Worm (Caenorhabditis elegans) whole organism, L2 larva: Measurements from ENCODE around the gene lec-9.

Source experiments
- F13H6.1 ChIP-seq: sonication (generic microtip); optimal IDR thresholded peaks from 2 replicates; lab custom pipeline; 2016; ENCODE audit warnings: missing genetic modification characterization, missing compliant biosample characterization
- R02D3.7 ChIP-seq: fragments of 150-350 bp; optimal IDR thresholded peaks from 2 replicates; lab custom pipeline; 2014; ENCODE audit warnings: missing biosample characterization, missing genetic modification characterization
- ZK546.5 ChIP-seq: sonication (generic microtip); optimal IDR thresholded peaks from 2 replicates; lab custom pipeline; 2017; ENCODE audit warnings: missing biosample characterization, missing genetic modification characterization
- alr-1 ChIP-seq: fragments of 150-350 bp; optimal IDR thresholded peaks from 2 replicates; lab custom pipeline; 2014; ENCODE audit warnings: missing biosample characterization, missing genetic modification characterization
- aly-2 ChIP-seq: fragments of 150-350 bp; optimal IDR thresholded peaks from 2 replicates; lab custom pipeline; 2014; ENCODE audit warnings: missing biosample characterization, missing genetic modification characterization
- ama-1 ChIP-seq: fragments of 150-350 bp; optimal IDR thresholded peaks from 2 replicates; lab custom pipeline; 2018; ENCODE audit warnings: inconsistent platforms
- ceh-82 ChIP-seq: fragments of 150-350 bp; optimal IDR thresholded peaks from 2 replicates; lab custom pipeline; 2014; ENCODE audit warnings: missing biosample characterization, missing genetic modification characterization
- crh-2 ChIP-seq: sonication (generic microtip); optimal IDR thresholded peaks from 2 replicates; lab custom pipeline; 2017; ENCODE audit warnings: missing biosample characterization, missing genetic modification characterization
- fos-1 ChIP-seq: fragments of 150-350 bp; optimal IDR thresholded peaks from 2 replicates; lab custom pipeline; 2014; ENCODE audit warnings: missing biosample characterization, missing genetic modification characterization
- gmeb-1 ChIP-seq: fragments of 150-350 bp; optimal IDR thresholded peaks from 2 replicates; lab custom pipeline; 2014; ENCODE audit warnings: missing biosample characterization, missing genetic modification characterization
- lin-13 ChIP-seq: fragments of 150-350 bp; optimal IDR thresholded peaks from 2 replicates; lab custom pipeline; 2014; ENCODE audit warnings: missing biosample characterization, missing genetic modification reagents, missing genetic modification characterization
- lin-39 ChIP-seq: fragments of 150-350 bp; optimal IDR thresholded peaks from 2 replicates; lab custom pipeline; 2014; ENCODE audit warnings: missing biosample characterization, missing genetic modification reagents, missing genetic modification characterization
- lsy-2 ChIP-seq, 2 experiments: fragments of 150-350 bp in 1 of 2; sonication (generic microtip) in 1 of 2; optimal IDR thresholded peaks; 2 replicates each; lab custom pipeline; 2014 to 2017; ENCODE audit warnings: missing biosample characterization in 2 of 2, missing genetic modification characterization in 2 of 2
- mab-5 ChIP-seq: fragments of 150-350 bp; optimal IDR thresholded peaks from 2 replicates; lab custom pipeline; 2014; ENCODE audit warnings: missing biosample characterization, missing genetic modification characterization
- mdl-1 ChIP-seq, 2 experiments: fragments of 150-350 bp in 1 of 2; sonication (generic microtip) in 1 of 2; optimal IDR thresholded peaks; 2 replicates each; lab custom pipeline; 2017; ENCODE audit warnings: missing biosample characterization in 2 of 2, missing genetic modification characterization in 2 of 2
- nhr-10 ChIP-seq: sonication (generic microtip); optimal IDR thresholded peaks from 2 replicates; lab custom pipeline; 2017; ENCODE audit warnings: missing biosample characterization, missing genetic modification characterization
- nhr-11 ChIP-seq: fragments of 150-350 bp; optimal IDR thresholded peaks from 2 replicates; lab custom pipeline; 2014; ENCODE audit warnings: missing biosample characterization, missing genetic modification characterization
- nhr-12 ChIP-seq: fragments of 150-350 bp; optimal IDR thresholded peaks from 2 replicates; lab custom pipeline; 2014; ENCODE audit warnings: missing biosample characterization, missing genetic modification characterization
- nhr-129 ChIP-seq: fragments of 150-350 bp; optimal IDR thresholded peaks from 2 replicates; lab custom pipeline; 2014; ENCODE audit warnings: missing biosample characterization, missing genetic modification characterization
- nhr-21 ChIP-seq: fragments of 150-350 bp; optimal IDR thresholded peaks from 2 replicates; lab custom pipeline; 2014; ENCODE audit warnings: missing biosample characterization, missing genetic modification characterization
- nhr-23 ChIP-seq: fragments of 150-350 bp; optimal IDR thresholded peaks from 2 replicates; lab custom pipeline; 2014; ENCODE audit warnings: missing biosample characterization, missing genetic modification reagents, missing genetic modification characterization
- nhr-6 ChIP-seq: fragments of 150-350 bp; optimal IDR thresholded peaks from 2 replicates; lab custom pipeline; 2014; ENCODE audit warnings: missing biosample characterization, missing genetic modification characterization
- nhr-77 ChIP-seq: fragments of 150-350 bp; optimal IDR thresholded peaks from 2 replicates; lab custom pipeline; 2014; ENCODE audit warnings: missing biosample characterization, missing genetic modification characterization
- peb-1 ChIP-seq: fragments of 150-350 bp; optimal IDR thresholded peaks from 2 replicates; lab custom pipeline; 2014; ENCODE audit warnings: missing biosample characterization, missing genetic modification characterization
- sem-4 ChIP-seq: fragments of 150-350 bp; optimal IDR thresholded peaks from 2 replicates; lab custom pipeline; 2014; ENCODE audit warnings: missing biosample characterization, missing genetic modification reagents, missing genetic modification characterization
- skn-1 ChIP-seq: sonication (generic microtip); optimal IDR thresholded peaks from 2 replicates; lab custom pipeline; 2017; ENCODE audit warnings: missing biosample characterization, missing genetic modification characterization
- sma-3 ChIP-seq: sonication (generic microtip); optimal IDR thresholded peaks from 2 replicates; lab custom pipeline; 2016; ENCODE audit warnings: missing genetic modification reagents, missing genetic modification characterization, missing compliant biosample characterization
- sma-9 ChIP-seq, 2 experiments: fragments of 150-350 bp in 1 of 2; sonication (generic microtip) in 1 of 2; optimal IDR thresholded peaks; 2 replicates each; lab custom pipeline; 2014 to 2016; ENCODE audit warnings: missing genetic modification characterization in 2 of 2, mild to moderate bottlenecking in 1 of 2, missing biosample characterization in 1 of 2, missing compliant biosample characterization in 1 of 2, missing genetic modification reagents in 1 of 2, moderate library complexity in 1 of 2
- snpc-4 ChIP-seq: fragments of 150-350 bp; optimal IDR thresholded peaks from 2 replicates; lab custom pipeline; 2014; ENCODE audit warnings: missing biosample characterization, missing genetic modification characterization
- unc-39 ChIP-seq: fragments of 150-350 bp; optimal IDR thresholded peaks from 2 replicates; lab custom pipeline; 2014; ENCODE audit warnings: missing biosample characterization, missing genetic modification characterization
- unc-55 ChIP-seq: fragments of 150-350 bp; sonication (generic microtip); optimal IDR thresholded peaks from 3 replicates; lab custom pipeline; 2014; ENCODE audit warnings: missing biosample characterization, missing genetic modification reagents, missing genetic modification characterization
- zag-1 ChIP-seq: fragments of 150-350 bp; optimal IDR thresholded peaks from 2 replicates; lab custom pipeline; 2014; ENCODE audit warnings: missing biosample characterization, missing genetic modification characterization
- ztf-1 ChIP-seq: fragments of 200-800 bp; sonication (Bioruptor generic); conservative IDR thresholded peaks from 2 replicates; pipeline ENCODE4 v1.3.6; 2022; ENCODE audit warnings: missing genetic modification characterization, missing compliant biosample characterization
- ztf-11 ChIP-seq: sonication (generic microtip); optimal IDR thresholded peaks from 2 replicates; lab custom pipeline; 2017; ENCODE audit warnings: missing biosample characterization, missing genetic modification characterization
- ztf-4 ChIP-seq: fragments of 150-350 bp; optimal IDR thresholded peaks from 2 replicates; lab custom pipeline; 2014; ENCODE audit warnings: missing biosample characterization, missing genetic modification characterization

The lec-9 gene

DNA sequence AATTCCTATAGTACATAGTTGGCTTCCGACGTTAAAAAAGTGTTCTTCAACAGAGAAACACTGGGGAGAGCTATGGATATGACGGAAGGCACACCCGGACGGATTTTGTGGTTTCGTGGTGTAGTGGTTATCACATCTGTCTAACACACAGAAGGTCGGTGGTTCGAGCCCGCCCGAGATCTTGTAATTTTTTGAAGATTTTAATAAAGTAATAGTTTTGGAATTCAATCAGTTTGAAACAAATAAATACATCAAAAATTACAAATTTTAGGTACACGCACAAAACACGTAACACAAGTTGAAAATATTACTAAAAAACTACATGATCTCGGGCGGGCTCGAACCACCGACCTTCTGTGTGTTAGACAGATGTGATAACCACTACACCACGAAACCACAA lies 10.9 kb downstream of the lec-9 start:
- TF ChIP-seq lsy-2 (tag; optimal IDR thresholded peaks at IDR 0.05; lab: Kevin White, UChicago) (peak in 1 of 2 experiments; percentile 28), sma-3 (GFP tag; lab: Kevin White, UChicago) (peak; percentile 54), lin-13 (GFP tag; lab: Kevin White, UChicago) (peak; percentile 3), nhr-129 (tag; lab: Kevin White, UChicago) (peak; percentile 12), alr-1 (tag; lab: Kevin White, UChicago) (no peak), nhr-21 (tag; lab: Kevin White, UChicago) (peak; percentile 23), snpc-4 (tag; lab: Kevin White, UChicago) (no peak), sma-9 (GFP tag; optimal IDR thresholded peaks at IDR 0.05; lab: Kevin White, UChicago) (peak; percentile 31), sma-9 (tag; optimal IDR thresholded peaks at IDR 0.05; lab: Kevin White, UChicago) (no peak)

DNA sequence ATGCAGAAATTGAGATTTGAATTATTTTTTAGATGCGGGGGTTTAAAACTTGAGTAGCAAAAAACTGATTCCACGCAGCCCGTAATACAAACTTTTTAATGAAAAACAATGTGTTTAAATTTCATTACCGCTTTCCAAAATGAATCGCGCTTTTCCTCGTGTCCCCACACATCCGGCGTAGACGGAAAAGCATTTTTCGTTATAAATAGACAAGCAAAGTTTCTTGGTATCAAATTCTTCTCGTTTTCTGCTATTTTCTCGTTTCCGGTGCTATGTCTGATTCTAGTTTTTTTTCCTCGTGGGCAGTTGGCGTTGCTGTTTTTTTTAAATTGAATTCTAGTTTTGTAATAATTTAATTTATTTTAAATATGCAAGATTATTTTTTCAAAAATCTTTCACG lies 12.7 kb downstream of the lec-9 start:
- TF ChIP-seq skn-1: no peak
- TF ChIP-seq nhr-11 (tag; lab: Kevin White, UChicago): no peak
- TF ChIP-seq nhr-21 (tag; lab: Kevin White, UChicago): no peak
- TF ChIP-seq nhr-6 (tag; lab: Kevin White, UChicago): no peak
- TF ChIP-seq fos-1 (tag; lab: Kevin White, UChicago): no peak
- no peak for TF ChIP-seq peb-1 (tag; lab: Kevin White, UChicago)
- TF ChIP-seq nhr-12 (tag; lab: Kevin White, UChicago): no peak
- no peak for TF ChIP-seq ZK546.5 (tag; lab: Kevin White, UChicago)

DNA sequence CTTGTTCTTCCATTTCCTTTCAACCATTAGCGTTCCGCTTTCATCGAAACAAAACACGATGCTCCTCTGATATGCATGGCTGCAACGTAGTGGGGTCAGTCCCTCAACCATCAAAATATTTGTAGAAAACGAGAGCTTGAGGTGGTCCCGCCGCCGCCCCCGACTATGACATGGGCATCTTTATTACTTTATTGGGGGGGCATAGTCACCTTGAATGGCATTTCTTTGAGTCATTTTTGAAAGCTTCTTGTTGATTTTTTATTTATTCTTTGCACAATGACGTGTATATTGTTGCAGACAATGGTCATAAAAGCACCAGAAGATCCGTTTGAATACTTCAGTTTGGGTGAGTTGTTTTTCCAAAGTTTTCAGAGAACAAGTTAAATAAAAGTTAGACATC lies 14.0 kb downstream of the lec-9 start, which contains the start of gene ncs-7:
Gene ncs-7 (plus strand): TSS at position 301 of the 400 bp plus-strand sequence.
- TF ChIP-seq snpc-4 (tag; lab: Kevin White, UChicago) (no peak), sma-3 (GFP tag; lab: Kevin White, UChicago) (no peak), unc-55 (no peak), peb-1 (tag; lab: Kevin White, UChicago) (no peak), lin-39 (no peak), nhr-129 (tag; lab: Kevin White, UChicago) (no peak), sem-4 (tag; lab: Kevin White, UChicago) (no peak), nhr-12 (tag; lab: Kevin White, UChicago) (no peak)

DNA sequence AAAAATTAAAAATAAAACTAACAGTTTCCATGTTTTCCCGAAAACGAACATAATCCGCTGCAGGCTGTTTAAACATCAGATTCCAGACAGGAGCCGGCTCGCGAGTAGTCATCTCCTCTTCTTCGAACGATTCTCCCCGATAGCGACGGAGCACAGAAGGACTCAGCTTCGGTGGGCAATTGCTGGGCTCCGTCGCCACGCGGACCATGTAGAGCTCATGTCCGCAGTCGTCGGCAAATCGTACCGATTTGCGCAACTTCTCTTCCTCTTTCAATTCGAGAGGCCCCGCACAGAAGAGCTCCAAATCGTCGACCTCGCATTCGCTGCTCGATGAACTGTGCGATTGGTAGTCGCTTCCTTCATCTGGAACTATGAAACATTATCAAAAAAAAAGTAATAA lies 25.0 kb downstream of the lec-9 start:
- TF ChIP-seq nhr-23 (tag; lab: Kevin White, UChicago): no peak
- no peak for TF ChIP-seq sma-3 (GFP tag; lab: Kevin White, UChicago)
- no peak for TF ChIP-seq sma-9 (GFP tag; optimal IDR thresholded peaks at IDR 0.05; lab: Kevin White, UChicago)
- TF ChIP-seq sma-9 (tag; optimal IDR thresholded peaks at IDR 0.05; lab: Kevin White, UChicago): no peak
- no peak for TF ChIP-seq F13H6.1 (tag; lab: Kevin White, UChicago)
- no peak for TF ChIP-seq nhr-77 (tag; lab: Kevin White, UChicago)
- no peak for TF ChIP-seq aly-2 (tag; lab: Kevin White, UChicago)
- TF ChIP-seq nhr-12 (tag; lab: Kevin White, UChicago): no peak
- no peak for TF ChIP-seq mdl-1 (tag; optimal IDR thresholded peaks at IDR 0.05; lab: Kevin White, UChicago)
- no peak for TF ChIP-seq mab-5 (tag; lab: Kevin White, UChicago)
- no peak for TF ChIP-seq unc-39 (tag; lab: Kevin White, UChicago)
- no peak for TF ChIP-seq R02D3.7 (tag; lab: Kevin White, UChicago)
- no peak for TF ChIP-seq alr-1 (tag; lab: Kevin White, UChicago)
- TF ChIP-seq ztf-1 (GFP tag; lab: Robert Waterston, UW): no peak
- TF ChIP-seq fos-1 (tag; lab: Kevin White, UChicago): no peak
- no peak for TF ChIP-seq lin-39
- no peak for TF ChIP-seq gmeb-1
- TF ChIP-seq nhr-6 (tag; lab: Kevin White, UChicago): no peak
- TF ChIP-seq nhr-10 (tag; lab: Kevin White, UChicago): no peak

DNA sequence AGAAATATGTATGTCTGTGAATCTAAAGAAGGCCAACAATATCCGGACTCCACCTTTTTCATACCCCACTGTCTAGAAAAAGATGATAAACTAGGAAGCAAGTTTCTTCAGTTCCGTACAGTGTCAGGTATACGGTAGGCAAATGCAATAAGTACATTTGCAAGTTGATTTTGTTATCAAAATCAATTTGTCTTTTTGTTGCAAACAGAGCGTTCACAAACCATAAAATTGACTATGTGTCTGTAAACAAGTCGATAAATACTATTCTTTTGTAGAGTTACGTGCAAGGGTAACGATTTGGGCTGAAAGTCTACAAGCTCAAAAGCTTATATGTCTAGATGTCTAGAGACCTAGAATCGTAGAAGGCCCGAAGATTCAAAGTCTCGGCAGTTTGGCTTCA lies 25.4 kb downstream of the lec-9 start:
- no peak for TF ChIP-seq zag-1
- TF ChIP-seq F13H6.1 (tag; lab: Kevin White, UChicago): no peak
- TF ChIP-seq sma-3 (GFP tag; lab: Kevin White, UChicago): no peak
- TF ChIP-seq crh-2 (tag; lab: Kevin White, UChicago): no peak
- TF ChIP-seq R02D3.7 (tag; lab: Kevin White, UChicago): no peak
- TF ChIP-seq nhr-21 (tag; lab: Kevin White, UChicago): no peak
- no peak for TF ChIP-seq ztf-11
- TF ChIP-seq unc-55: no peak
- no peak for TF ChIP-seq nhr-23 (tag; lab: Kevin White, UChicago)
- no peak for TF ChIP-seq ZK546.5 (tag; lab: Kevin White, UChicago)
- no peak for TF ChIP-seq ceh-82 (tag; lab: Kevin White, UChicago)
- no peak for TF ChIP-seq skn-1
- TF ChIP-seq ama-1 (lab: Kevin White, UChicago): no peak
- TF ChIP-seq ztf-4 (tag; lab: Kevin White, UChicago): no peak
- TF ChIP-seq nhr-77 (tag; lab: Kevin White, UChicago): no peak
